Fruit fly (Drosophila melanogaster) whole organism, adult: ENCODE results near the gene smal.

ENCODE experiments used
- CG12768 ChIP-seq: fragments of 200-800 bp; sonication (Bioruptor generic); optimal IDR thresholded peaks from 2 replicates; lab custom pipeline; 2017; ENCODE audit warnings: missing biosample characterization, missing genetic modification characterization, mild to moderate bottlenecking, moderate library complexity, missing genetic modification reagents
- CG33017 ChIP-seq: fragments of 200-800 bp; sonication (Bioruptor generic); optimal IDR thresholded peaks from 2 replicates; lab custom pipeline; 2018; ENCODE audit warnings: missing biosample characterization, mild to moderate bottlenecking, missing genetic modification characterization, moderate library complexity
- CG5204 ChIP-seq: fragments of 200-800 bp; sonication (Bioruptor generic); optimal IDR thresholded peaks from 2 replicates; lab custom pipeline; 2016; ENCODE audit warnings: missing biosample characterization, missing genetic modification characterization
- Clk ChIP-seq: fragments of 200-800 bp; sonication (Bioruptor generic); optimal IDR thresholded peaks from 2 replicates; lab custom pipeline; 2017; ENCODE audit warnings: missing biosample characterization, missing genetic modification characterization
- Crg-1 ChIP-seq: fragments of 200-800 bp; sonication (Bioruptor generic); optimal IDR thresholded peaks from 2 replicates; lab custom pipeline; 2016; ENCODE audit warnings: missing biosample characterization, missing genetic modification characterization
- Hr96 ChIP-seq: fragments of 200-800 bp; sonication (Bioruptor generic); optimal IDR thresholded peaks from 2 replicates; lab custom pipeline; 2016; ENCODE audit warnings: missing biosample characterization, missing genetic modification characterization
- bab1 ChIP-seq: fragments of 200-800 bp; sonication (Bioruptor generic); optimal IDR thresholded peaks from 3 replicates; lab custom pipeline; 2019; ENCODE audit warnings: missing biosample characterization, mild to moderate bottlenecking, missing genetic modification characterization, moderate library complexity
- cic ChIP-seq: fragments of 200-800 bp; sonication (Bioruptor generic); optimal IDR thresholded peaks from 2 replicates; lab custom pipeline; 2017; ENCODE audit warnings: missing biosample characterization, mild to moderate bottlenecking, missing genetic modification characterization, moderate library complexity
- cnc ChIP-seq, 2 experiments: fragments of >200 bp; optimal IDR thresholded peaks; 2 replicates each; lab custom pipeline; 2017
- kay ChIP-seq: fragments of 200-800 bp; sonication (Bioruptor generic); peaks from one replicate; lab custom pipeline; 2016; ENCODE audit warnings: missing biosample characterization, missing genetic modification characterization, borderline replicate concordance
- ovo ChIP-seq: fragments of 200-800 bp; sonication (Bioruptor generic); optimal IDR thresholded peaks from 2 replicates; lab custom pipeline; 2016; ENCODE audit warnings: missing biosample characterization, missing genetic modification characterization

DNA sequence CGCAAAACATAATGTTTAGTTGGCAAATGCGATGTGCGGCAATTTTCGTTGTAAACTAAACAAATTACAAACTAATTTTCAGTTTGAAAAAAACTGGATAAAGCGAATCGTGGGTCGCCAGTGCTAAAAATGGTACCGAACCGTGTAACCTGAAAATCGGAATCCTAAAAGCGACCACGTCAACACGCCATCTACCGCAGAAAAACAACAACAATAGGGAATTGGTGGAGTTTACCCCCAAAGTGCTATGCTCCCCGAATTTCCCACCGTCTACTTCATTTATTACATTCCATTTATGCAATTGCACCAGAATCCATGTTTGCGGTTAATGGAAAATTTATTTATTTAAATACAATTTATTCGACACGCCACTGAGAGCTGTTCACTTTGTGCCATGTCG lies 5.9 kb upstream of the smal start:
- TF ChIP-seq ovo (GFP tag; lab: Kevin White, UChicago), result no peak
- no peak for TF ChIP-seq cnc (optimal IDR thresholded peaks at IDR 0.05; lab: Kevin White, UChicago)
- no peak for TF ChIP-seq Hr96 (GFP tag; lab: Kevin White, UChicago)
- no peak for TF ChIP-seq Crg-1 (GFP tag; lab: Kevin White, UChicago)
- TF ChIP-seq CG5204, result no peak
- no peak for TF ChIP-seq CG12768 (GFP tag; lab: Kevin White, UChicago)
- no peak for TF ChIP-seq kay
- no peak for TF ChIP-seq Clk (GFP tag; lab: Kevin White, UChicago)
- no peak for TF ChIP-seq CG33017 (tag; lab: Kevin White, UChicago)
- TF ChIP-seq bab1 (GFP tag; lab: Kevin White, UChicago), result no peak
- TF ChIP-seq cic (GFP tag; lab: Kevin White, UChicago), result no peak
